Worm (Caenorhabditis elegans): ENCODE measurements around the gene npl-4.2.
A peak's percentile ranks its signal among the peaks of the same experiment; 100 is the strongest.

DNA sequence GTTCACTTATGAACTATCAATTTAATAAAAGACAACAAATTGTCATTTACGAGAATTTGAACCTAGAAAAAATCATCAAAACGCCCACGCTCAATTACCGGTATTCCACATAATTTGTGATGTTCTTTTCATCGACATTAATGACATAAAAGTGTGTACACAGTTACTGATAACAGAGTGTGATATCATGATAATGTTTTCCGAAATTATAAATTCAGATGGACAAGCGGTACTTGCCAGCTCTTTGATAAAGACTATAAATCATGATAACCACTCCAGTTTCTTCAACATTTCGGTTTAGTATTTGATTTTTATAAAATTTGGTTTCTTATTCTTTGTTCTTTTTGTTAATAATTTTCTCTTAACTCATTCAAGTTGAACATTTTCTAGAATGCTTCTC lies 36.9 kb upstream of the npl-4.2 start, which contains the start of gene lys-8:
- TF ChIP-seq ceh-16 (tag; optimal IDR thresholded peaks at IDR 0.05): no peak
- TF ChIP-seq lin-13 (GFP tag; optimal IDR thresholded peaks at IDR 0.05): no peak
- TF ChIP-seq ZK546.5 (tag; optimal IDR thresholded peaks at IDR 0.05): no peak
- TF ChIP-seq unc-39 (tag; optimal IDR thresholded peaks at IDR 0.05): no peak
- TF ChIP-seq ama-1 (optimal IDR thresholded peaks at IDR 0.05): no peak
- no peak for TF ChIP-seq lsy-2 (tag; optimal IDR thresholded peaks at IDR 0.05)
- no peak for TF ChIP-seq nhr-12 (tag; optimal IDR thresholded peaks at IDR 0.05)
- TF ChIP-seq ztf-11 (tag; optimal IDR thresholded peaks at IDR 0.05): no peak
- TF ChIP-seq fos-1 (tag; optimal IDR thresholded peaks at IDR 0.05): peak; percentile 97
